5 worm cellular contexts compared by ENCODE assay signal in the genomic region with DNA sequence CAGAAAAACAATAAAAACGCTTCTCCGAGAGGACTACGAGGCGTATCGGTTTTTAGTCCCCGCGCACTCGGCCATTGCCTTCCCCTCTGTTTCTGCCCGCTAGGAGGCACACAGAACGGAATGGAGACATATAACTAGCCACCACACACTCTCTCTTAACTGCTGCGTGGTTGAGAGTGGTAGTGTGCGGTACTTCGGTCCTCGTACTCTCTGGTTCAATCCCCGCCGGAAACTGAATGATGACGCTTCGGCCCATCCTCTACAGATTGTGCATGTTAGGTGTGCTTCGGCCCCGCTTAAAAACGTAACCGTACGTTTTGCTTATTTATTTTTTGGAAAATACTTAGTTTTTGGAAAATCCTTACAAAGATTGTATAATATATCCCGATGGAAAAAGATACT.
TF ChIP-seq lines count a peak whose summit lies in the region.

A gene (minus strand): TSS at position 1 of the 402 bp plus-strand sequence.

TF ChIP-seq in whole organism, L1 larva, 84 proteins besides CTCF, POLR2A, EP300 and RAD21 (continues in another document):
- no peak for TF ChIP-seq ceh-63 (GFP tag; optimal IDR thresholded peaks at IDR 0.05; lab: Kevin White, UChicago)
- TF ChIP-seq jun-1 (tag; optimal IDR thresholded peaks at IDR 0.05; lab: Kevin White, UChicago): peak; percentile 66
- no peak for TF ChIP-seq egl-27 (tag; optimal IDR thresholded peaks at IDR 0.05; lab: Kevin White, UChicago)
- TF ChIP-seq ets-5 (GFP tag; IDR thresholded peaks at IDR 0.05; lab: Robert Waterston, UW): no peak
- TF ChIP-seq ama-1 (optimal IDR thresholded peaks at IDR 0.05; lab: Kevin White, UChicago): no peak
- peak; percentile 96 for TF ChIP-seq lir-3 (tag; optimal IDR thresholded peaks at IDR 0.05; lab: Kevin White, UChicago; ENCODE audit: poor library complexity)
- TF ChIP-seq ces-1 (GFP tag; optimal IDR thresholded peaks at IDR 0.05; lab: Kevin White, UChicago): no peak
- peak; percentile 63 for TF ChIP-seq C04F5.9 (tag; optimal IDR thresholded peaks at IDR 0.05; lab: Kevin White, UChicago)
- peak; percentile 57 for TF ChIP-seq snpc-4 (tag; optimal IDR thresholded peaks at IDR 0.05; lab: Kevin White, UChicago)
- peak; percentile 22 for TF ChIP-seq mef-2 (tag; optimal IDR thresholded peaks at IDR 0.05; lab: Kevin White, UChicago)
- TF ChIP-seq lin-35 (GFP tag; optimal IDR thresholded peaks at IDR 0.05; lab: Kevin White, UChicago): peak; percentile 69 to 85
- peak; percentile 83 for TF ChIP-seq pax-3 (tag; optimal IDR thresholded peaks at IDR 0.05; lab: Kevin White, UChicago)
- TF ChIP-seq C16A3.4 (tag; optimal IDR thresholded peaks at IDR 0.05; lab: Kevin White, UChicago): peak; percentile 93
- TF ChIP-seq tbx-2 (tag; optimal IDR thresholded peaks at IDR 0.05; lab: Kevin White, UChicago): peak; percentile 91
- peak; percentile 66 for TF ChIP-seq vab-15 (tag; optimal IDR thresholded peaks at IDR 0.05; lab: Kevin White, UChicago)
- no peak for TF ChIP-seq nhr-237 (tag; optimal IDR thresholded peaks at IDR 0.05; lab: Kevin White, UChicago)
- TF ChIP-seq nhr-84 (tag; optimal IDR thresholded peaks at IDR 0.05; lab: Kevin White, UChicago): no peak

TF ChIP-seq in whole organism, L3 larva, 47 proteins besides CTCF, POLR2A, EP300 and RAD21 (continues in another document):
- TF ChIP-seq unc-62 (GFP tag; optimal IDR thresholded peaks at IDR 0.05; lab: Kevin White, UChicago) (peak; percentile 34), nhr-12 (tag; optimal IDR thresholded peaks at IDR 0.05; lab: Kevin White, UChicago) (no peak), sea-2 (GFP tag; optimal IDR thresholded peaks at IDR 0.05; lab: Kevin White, UChicago) (peak; percentile 35), fkh-2 (tag; optimal IDR thresholded peaks at IDR 0.05; lab: Kevin White, UChicago) (peak; percentile 28), nhr-237 (tag; optimal IDR thresholded peaks at IDR 0.05; lab: Kevin White, UChicago) (no peak), jun-1 (tag; optimal IDR thresholded peaks at IDR 0.05; lab: Kevin White, UChicago) (peak; percentile 81), zag-1 (tag; optimal IDR thresholded peaks at IDR 0.05; lab: Kevin White, UChicago) (peak; percentile 3), elt-2 (tag; optimal IDR thresholded peaks at IDR 0.05; lab: Kevin White, UChicago) (peak; percentile 74), nhr-25 (tag; optimal IDR thresholded peaks at IDR 0.05; lab: Kevin White, UChicago) (peak; percentile 88), pha-4 (tag; optimal IDR thresholded peaks at IDR 0.05; lab: Kevin White, UChicago) (peak; percentile 87), hmg-11 (tag; optimal IDR thresholded peaks at IDR 0.05; lab: Kevin White, UChicago) (peak; percentile 99), lsy-12 (tag; optimal IDR thresholded peaks at IDR 0.05; lab: Kevin White, UChicago) (peak; percentile 93), ceh-82 (tag; optimal IDR thresholded peaks at IDR 0.05; lab: Kevin White, UChicago) (peak; percentile 64), ceh-28 (tag; optimal IDR thresholded peaks at IDR 0.05; lab: Kevin White, UChicago) (peak; percentile 70), mdl-1 (tag; optimal IDR thresholded peaks at IDR 0.05; lab: Kevin White, UChicago) (no peak), nhr-76 (tag; optimal IDR thresholded peaks at IDR 0.05; lab: Kevin White, UChicago) (peak; percentile 39), elt-1 (tag; optimal IDR thresholded peaks at IDR 0.05; lab: Kevin White, UChicago) (no peak), egl-27 (tag; optimal IDR thresholded peaks at IDR 0.05; lab: Kevin White, UChicago) (peak; percentile 70)

TF ChIP-seq in whole organism, early embryonic, 17 proteins besides CTCF, POLR2A, EP300 and RAD21:
- peak; percentile 96 for TF ChIP-seq ets-7 (tag; optimal IDR thresholded peaks at IDR 0.05; lab: Kevin White, UChicago)
- TF ChIP-seq pes-1 (GFP tag; IDR thresholded peaks at IDR 0.05; lab: Robert Waterston, UW): peak; percentile 98
- TF ChIP-seq tbx-11 (GFP tag; IDR thresholded peaks at IDR 0.05; lab: Robert Waterston, UW): peak; percentile 97
- TF ChIP-seq tra-4 (tag; optimal IDR thresholded peaks at IDR 0.05; lab: Kevin White, UChicago): peak; percentile 95
- peak; percentile 98 for TF ChIP-seq sea-1 (GFP tag; conservative IDR thresholded peaks at IDR 0.05; lab: Robert Waterston, UW)
- peak; percentile 85 for TF ChIP-seq hmbx-1 (tag; optimal IDR thresholded peaks at IDR 0.05; lab: Kevin White, UChicago)
- peak; percentile 98 for TF ChIP-seq tbx-37 (GFP tag; conservative IDR thresholded peaks at IDR 0.05; lab: Robert Waterston, UW)
- TF ChIP-seq ceh-13 (GFP tag; optimal IDR thresholded peaks at IDR 0.05; lab: Kevin White, UChicago): peak; percentile 93
- peak; percentile 58 for TF ChIP-seq ama-1 (optimal IDR thresholded peaks at IDR 0.05; lab: Kevin White, UChicago)
- TF ChIP-seq ceh-36 (tag; optimal IDR thresholded peaks at IDR 0.05; lab: Kevin White, UChicago): peak; percentile 93
- peak; percentile 95 for TF ChIP-seq flt-1 (GFP tag; IDR thresholded peaks at IDR 0.05; lab: Robert Waterston, UW)
- TF ChIP-seq hnd-1 (tag; optimal IDR thresholded peaks at IDR 0.05; lab: Kevin White, UChicago): peak; percentile 95
- peak; percentile 96 for TF ChIP-seq B0310.2 (tag; optimal IDR thresholded peaks at IDR 0.05; lab: Kevin White, UChicago)
- TF ChIP-seq aly-1 (tag; optimal IDR thresholded peaks at IDR 0.05; lab: Kevin White, UChicago): peak; percentile 98
- peak; percentile 100 for TF ChIP-seq hmg-4 (GFP tag; optimal IDR thresholded peaks at IDR 0.05; lab: Kevin White, UChicago)
- peak; percentile 94 for TF ChIP-seq scrt-1 (GFP tag; IDR thresholded peaks at IDR 0.05; lab: Robert Waterston, UW)
- TF ChIP-seq F13C5.2 (tag; optimal IDR thresholded peaks at IDR 0.05; lab: Kevin White, UChicago): peak; percentile 99

TF ChIP-seq in whole organism, midembryonic, 9 proteins besides CTCF, POLR2A, EP300 and RAD21:
- TF ChIP-seq klf-2 (GFP tag; conservative IDR thresholded peaks at IDR 0.05; lab: Robert Waterston, UW): peak; percentile 98
- peak; percentile 99 for TF ChIP-seq tab-1 (GFP tag; IDR thresholded peaks at IDR 0.05; lab: Robert Waterston, UW)
- peak; percentile 98 for TF ChIP-seq flt-1 (GFP tag; IDR thresholded peaks at IDR 0.05; lab: Robert Waterston, UW)
- peak; percentile 93 for TF ChIP-seq ztf-29 (GFP tag; IDR thresholded peaks at IDR 0.05; lab: Robert Waterston, UW)
- TF ChIP-seq cog-1 (tag; optimal IDR thresholded peaks at IDR 0.05; lab: Kevin White, UChicago): peak; percentile 94
- peak; percentile 97 for TF ChIP-seq ztf-23 (GFP tag; IDR thresholded peaks at IDR 0.05; lab: Robert Waterston, UW)
- peak; percentile 92 for TF ChIP-seq ref-1 (GFP tag; conservative IDR thresholded peaks at IDR 0.05; lab: Robert Waterston, UW)
- TF ChIP-seq T22C8.4 (GFP tag; IDR thresholded peaks at IDR 0.05; lab: Robert Waterston, UW): peak; percentile 95
- TF ChIP-seq med-1 (GFP tag; optimal IDR thresholded peaks at IDR 0.05; lab: Kevin White, UChicago; ENCODE audit: insufficient read depth): peak; percentile 74

TF ChIP-seq in whole organism, young adult, 124 proteins besides CTCF, POLR2A, EP300 and RAD21 (continues in another document):
- TF ChIP-seq egl-18 (GFP tag; IDR thresholded peaks at IDR 0.05; lab: Robert Waterston, UW) (peak; percentile 65; the same call in 1 of the 2 replicates), nfya-1 (tag; optimal IDR thresholded peaks at IDR 0.05; lab: Kevin White, UChicago; ENCODE audit: borderline replicate concordance, insufficient read depth) (no peak), lin-40 (tag; optimal IDR thresholded peaks at IDR 0.05; lab: Kevin White, UChicago) (peak; percentile 93), pha-4 (tag; optimal IDR thresholded peaks at IDR 0.05; lab: Kevin White, UChicago) (no peak), F57C9.4 (tag; optimal IDR thresholded peaks at IDR 0.05; lab: Kevin White, UChicago) (peak; percentile 91), lsy-27 (tag; optimal IDR thresholded peaks at IDR 0.05; lab: Kevin White, UChicago; ENCODE audit: borderline replicate concordance, insufficient read depth) (peak; percentile 30), F37B4.10 (GFP tag; IDR thresholded peaks at IDR 0.05; lab: Robert Waterston, UW) (0 out of 2 replicates have a peak, but pooled peaks have one; percentile 66), attf-5 (GFP tag; optimal IDR thresholded peaks at IDR 0.05; lab: Kevin White, UChicago) (peak; percentile 89), sdz-38 (tag; optimal IDR thresholded peaks at IDR 0.05; lab: Kevin White, UChicago) (peak; percentile 61), nhr-90 (tag; optimal IDR thresholded peaks at IDR 0.05; lab: Kevin White, UChicago) (peak; percentile 91), nhr-179 (tag; optimal IDR thresholded peaks at IDR 0.05; lab: Kevin White, UChicago) (peak; percentile 79), F39B2.1 (GFP tag; IDR thresholded peaks at IDR 0.05; lab: Robert Waterston, UW) (no peak), snpc-1.3 (tag; optimal IDR thresholded peaks at IDR 0.05; lab: Kevin White, UChicago; ENCODE audit: insufficient read depth) (peak; percentile 81), mes-4 (tag; optimal IDR thresholded peaks at IDR 0.05; lab: Kevin White, UChicago) (peak; percentile 87), dox-1 (GFP tag; IDR thresholded peaks at IDR 0.05; lab: Robert Waterston, UW) (peak; percentile 93), ztf-28 (GFP tag; IDR thresholded peaks at IDR 0.05; lab: Robert Waterston, UW) (0 out of 2 replicates have a peak, but pooled peaks have one; percentile 44), rcor-1 (GFP tag; IDR thresholded peaks at IDR 0.05; lab: Robert Waterston, UW) (peak; percentile 89), ceh-91 (GFP tag; IDR thresholded peaks at IDR 0.05; lab: Robert Waterston, UW) (no peak), ztf-26 (tag; optimal IDR thresholded peaks at IDR 0.05; lab: Kevin White, UChicago) (peak; percentile 80), hmg-20 (GFP tag; IDR thresholded peaks at IDR 0.05; lab: Robert Waterston, UW) (peak; percentile 85), nhr-120 (GFP tag; IDR thresholded peaks at IDR 0.05; lab: Robert Waterston, UW) (peak; percentile 72; the same call in 1 of the 2 replicates), K11D2.4 (GFP tag; IDR thresholded peaks at IDR 0.05; lab: Robert Waterston, UW) (peak; percentile 75; the same call in 1 of the 2 replicates), dpff-1 (tag; optimal IDR thresholded peaks at IDR 0.05; lab: Kevin White, UChicago) (peak; percentile 2), ceh-58 (GFP tag; IDR thresholded peaks at IDR 0.05; lab: Robert Waterston, UW) (no peak), lag-1 (GFP tag; IDR thresholded peaks at IDR 0.05; lab: Robert Waterston, UW) (no peak), lsl-1 (GFP tag; optimal IDR thresholded peaks at IDR 0.05; lab: Kevin White, UChicago) (peak; percentile 22), sptf-2 (GFP tag; optimal IDR thresholded peaks at IDR 0.05; lab: Kevin White, UChicago) (peak; percentile 67), attf-6 (GFP tag; IDR thresholded peaks at IDR 0.05; lab: Robert Waterston, UW) (no peak), B0019.2 (GFP tag; conservative IDR thresholded peaks at IDR 0.05; lab: Robert Waterston, UW) (no peak), ceh-79 (tag; optimal IDR thresholded peaks at IDR 0.05; lab: Kevin White, UChicago) (peak; percentile 67), hmg-1.2 (GFP tag; IDR thresholded peaks at IDR 0.05; lab: Robert Waterston, UW) (peak; percentile 82), ztf-3 (GFP tag; optimal IDR thresholded peaks at IDR 0.05; lab: Kevin White, UChicago) (peak; percentile 33)
